Worm (Caenorhabditis elegans): ENCODE data around the gene slc-17.2.

DNA sequence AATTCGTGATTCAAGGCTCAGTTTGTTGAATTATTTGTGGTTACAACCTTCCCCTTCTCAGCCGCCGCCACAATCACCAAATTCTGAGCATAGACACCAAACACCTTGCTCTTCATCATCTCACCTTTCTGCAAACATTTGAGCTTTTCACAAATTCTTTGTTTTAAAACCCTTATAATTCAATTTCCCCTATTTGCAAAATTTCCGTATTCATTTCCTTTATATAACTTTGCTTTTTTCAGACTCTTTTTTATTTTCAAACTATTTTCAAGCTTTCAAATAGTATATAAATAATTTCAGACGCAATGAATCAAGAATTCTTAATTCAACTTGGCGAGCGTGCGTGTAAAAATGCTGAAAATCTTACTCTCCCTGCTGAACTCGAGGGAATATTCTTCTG, 6.4 kb downstream of the slc-17.2 start, which contains the start of gene tkr-1:
- no peak for TF ChIP-seq eor-1 (tag; optimal IDR thresholded peaks at IDR 0.05)
- TF ChIP-seq jun-1 (tag; optimal IDR thresholded peaks at IDR 0.05) = no peak
- no peak for TF ChIP-seq pqm-1 (tag; optimal IDR thresholded peaks at IDR 0.05)
- no peak for TF ChIP-seq lin-39 (tag; optimal IDR thresholded peaks at IDR 0.05)
- no peak for TF ChIP-seq aly-2 (tag; optimal IDR thresholded peaks at IDR 0.05)
- TF ChIP-seq mdl-1 (tag; optimal IDR thresholded peaks at IDR 0.05) = no peak
- no peak for TF ChIP-seq ama-1 (optimal IDR thresholded peaks at IDR 0.05)
- no peak for TF ChIP-seq unc-62 (GFP tag; optimal IDR thresholded peaks at IDR 0.05)
- TF ChIP-seq nfya-1 (tag; optimal IDR thresholded peaks at IDR 0.05; ENCODE audit: insufficient read depth) = no peak
- no peak for TF ChIP-seq skn-1 (tag; optimal IDR thresholded peaks at IDR 0.05)
- TF ChIP-seq pha-4 (tag; optimal IDR thresholded peaks at IDR 0.05) = no peak

Measured in whole organism, L3 larva.